Fruit fly (Drosophila melanogaster) S2 (cell line): ENCODE data around the gene CIA30.

ENCODE experiments used
- CG8478 ChIP-seq: fragments of >200 bp; optimal IDR thresholded peaks from 2 replicates; lab custom pipeline; 2018
- CTCF ChIP-seq, 2 experiments: fragments of >200 bp; optimal IDR thresholded peaks; 2 replicates each; lab custom pipeline; 2018

dm6 chr3R:29763804-29764203 is 27.0 kb downstream of the CIA30 start:
- TF ChIP-seq CTCF (optimal IDR thresholded peaks at IDR 0.05; lab: Kevin White, UChicago) (no peak), CG8478 (lab: Kevin White, UChicago) (no peak)
